Worm (Caenorhabditis elegans) whole organism, L1 larva: ENCODE measurements around the gene srx-137.

Experiments
- dsc-1 ChIP-seq: sonication (generic microtip); optimal IDR thresholded peaks from 2 replicates; lab custom pipeline; 2016; ENCODE audit warnings: mild to moderate bottlenecking, missing genetic modification characterization, missing compliant biosample characterization
- lin-13 ChIP-seq: fragments of 150-350 bp; optimal IDR thresholded peaks from 2 replicates; lab custom pipeline; 2014; ENCODE audit warnings: missing biosample characterization, missing genetic modification reagents, missing genetic modification characterization
- lin-35 ChIP-seq, 2 experiments: fragments of 150-350 bp; optimal IDR thresholded peaks; 2 replicates each; lab custom pipeline; 2014; ENCODE audit warnings: missing biosample characterization in 2 of 2, missing genetic modification characterization in 2 of 2, missing genetic modification reagents in 2 of 2
- mdl-1 ChIP-seq, 2 experiments: fragments of 150-350 bp; optimal IDR thresholded peaks; 2 replicates each; lab custom pipeline; 2014 to 2017; ENCODE audit warnings: missing biosample characterization in 2 of 2, missing genetic modification characterization in 2 of 2, inconsistent platforms in 1 of 2
- nhr-11 ChIP-seq: fragments of 150-350 bp; optimal IDR thresholded peaks from 2 replicates; lab custom pipeline; 2014; ENCODE audit warnings: missing biosample characterization, missing genetic modification characterization
- zip-4 ChIP-seq: fragments of 200-800 bp; sonication (Bioruptor generic); optimal IDR thresholded peaks from 2 replicates; lab custom pipeline; 2018; ENCODE audit warnings: mild to moderate bottlenecking, missing genetic modification characterization, moderate library complexity, missing compliant biosample characterization
- ztf-11 ChIP-seq, 2 experiments: sonication (generic microtip); optimal IDR thresholded peaks; 2 replicates each; lab custom pipeline; 2016 to 2017; ENCODE audit warnings: missing genetic modification characterization in 2 of 2, missing biosample characterization in 1 of 2, missing compliant biosample characterization in 1 of 2

DNA sequence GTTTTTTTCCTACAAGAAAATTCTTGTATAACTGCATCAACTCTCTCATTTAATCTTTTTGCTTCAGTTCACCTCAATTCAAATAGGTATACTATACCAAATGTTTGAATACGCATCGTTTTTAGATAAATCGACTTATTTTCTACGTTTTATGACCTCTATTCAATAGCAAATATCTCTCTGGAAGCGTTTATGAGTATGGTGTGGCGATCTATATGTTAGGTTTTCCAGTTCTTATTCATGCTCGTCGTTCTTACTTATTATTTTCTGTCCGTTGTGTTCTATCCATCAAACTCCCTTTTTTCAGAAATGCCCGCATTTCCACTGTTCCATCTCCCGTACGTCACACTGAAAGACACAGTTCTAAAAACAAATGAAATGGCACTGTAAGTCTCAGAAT, 18.0 kb downstream of the srx-137 start, which contains the start of gene T22G5.3:
- no peak for TF ChIP-seq zip-4
- no peak for TF ChIP-seq lin-35 (GFP tag; optimal IDR thresholded peaks at IDR 0.05; lab: Kevin White, UChicago)
- no peak for TF ChIP-seq nhr-11 (tag; lab: Kevin White, UChicago)
- TF ChIP-seq lin-13, result no peak
- TF ChIP-seq mdl-1 (tag; optimal IDR thresholded peaks at IDR 0.05; lab: Kevin White, UChicago), result no peak
- TF ChIP-seq ztf-11 (tag; optimal IDR thresholded peaks at IDR 0.05; lab: Kevin White, UChicago), result no peak
- no peak for TF ChIP-seq dsc-1 (tag; lab: Kevin White, UChicago)
